Worm (Caenorhabditis elegans): ENCODE data around the gene Y53C12A.11.
"Not testable (repeated sequence)": the region's sequence is repeated elsewhere in the genome, so short reads cannot be mapped to it uniquely, and the experiment has no call there.

The Y53C12A.11 gene

DNA sequence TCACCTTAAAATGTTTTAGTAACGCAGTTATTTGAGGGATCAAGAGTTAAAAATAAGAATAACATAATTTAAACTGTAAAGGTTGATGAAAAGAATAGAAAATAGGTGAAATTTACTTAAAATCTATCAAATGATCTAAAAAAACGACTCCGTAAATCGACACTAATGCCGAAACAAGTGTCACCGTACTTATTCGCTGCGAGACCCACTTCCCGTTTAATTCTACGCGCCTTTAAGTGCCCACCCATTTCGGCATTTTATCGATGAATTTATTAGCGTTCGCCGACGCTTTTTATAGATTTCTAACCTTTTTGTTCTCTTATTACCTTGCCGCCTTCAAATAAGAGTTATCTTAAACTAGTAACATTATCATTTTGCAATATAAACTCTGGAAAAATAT is 27.6 kb upstream of the Y53C12A.11 start, which contains the start of the genes Y53C12B.1 and nos-3 (continued):
- TF ChIP-seq nhr-77 (tag; optimal IDR thresholded peaks at IDR 0.05) (no peak), nhr-12 (tag; optimal IDR thresholded peaks at IDR 0.05) (no peak), nhr-25 (tag; optimal IDR thresholded peaks at IDR 0.05) (peak; percentile 75), nhr-23 (tag; optimal IDR thresholded peaks at IDR 0.05) (no peak), lsy-2 (tag; optimal IDR thresholded peaks at IDR 0.05) (peak; percentile 97 to 99), mdl-1 (tag; optimal IDR thresholded peaks at IDR 0.05) (no peak)

DNA sequence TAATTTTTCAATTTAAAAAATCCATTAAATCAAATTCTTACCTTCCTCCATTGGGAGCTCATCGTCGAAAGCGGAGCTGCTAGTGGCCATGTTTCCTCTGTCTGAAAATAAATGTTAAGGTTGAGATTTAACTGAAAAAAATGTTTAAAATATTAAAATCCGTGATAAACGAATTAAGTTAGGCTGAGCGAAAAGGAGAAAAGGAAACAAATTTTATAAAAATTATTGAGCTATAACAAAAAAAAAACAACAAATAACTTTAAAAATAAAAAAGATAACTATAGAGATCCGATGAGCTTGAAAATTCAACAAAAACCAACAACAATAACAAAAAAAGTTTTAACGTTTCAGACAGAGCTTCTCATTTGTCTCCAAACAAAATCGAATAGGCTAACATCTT is 24.3 kb upstream of the Y53C12A.11 start, which contains the start of gene pno-1:
Gene pno-1, minus strand, starts transcription at position 101 of the 400 bp plus-strand sequence.
- no peak for TF ChIP-seq lin-39 (tag; optimal IDR thresholded peaks at IDR 0.05)
- TF ChIP-seq peb-1 (tag; optimal IDR thresholded peaks at IDR 0.05), result no peak
- TF ChIP-seq mab-5 (tag; optimal IDR thresholded peaks at IDR 0.05), result no peak
- TF ChIP-seq lsy-2 (tag; optimal IDR thresholded peaks at IDR 0.05), result no peak
- no peak for TF ChIP-seq elt-1 (tag; optimal IDR thresholded peaks at IDR 0.05)
- TF ChIP-seq skn-1 (tag; optimal IDR thresholded peaks at IDR 0.05), result no peak
- TF ChIP-seq sem-4 (tag; optimal IDR thresholded peaks at IDR 0.05), result no peak
- TF ChIP-seq nhr-6 (tag; optimal IDR thresholded peaks at IDR 0.05), result no peak
- no peak for TF ChIP-seq nhr-11 (tag; optimal IDR thresholded peaks at IDR 0.05)
- TF ChIP-seq ama-1 (optimal IDR thresholded peaks at IDR 0.05), result no peak
- TF ChIP-seq blmp-1 (tag; optimal IDR thresholded peaks at IDR 0.05; ENCODE audit: insufficient read depth), result no peak
- TF ChIP-seq unc-39 (tag; optimal IDR thresholded peaks at IDR 0.05), result no peak
- no peak for TF ChIP-seq nhr-23 (tag; optimal IDR thresholded peaks at IDR 0.05)
- no peak for TF ChIP-seq nhr-25 (tag; optimal IDR thresholded peaks at IDR 0.05)
- no peak for TF ChIP-seq lin-11 (tag; optimal IDR thresholded peaks at IDR 0.05)

DNA sequence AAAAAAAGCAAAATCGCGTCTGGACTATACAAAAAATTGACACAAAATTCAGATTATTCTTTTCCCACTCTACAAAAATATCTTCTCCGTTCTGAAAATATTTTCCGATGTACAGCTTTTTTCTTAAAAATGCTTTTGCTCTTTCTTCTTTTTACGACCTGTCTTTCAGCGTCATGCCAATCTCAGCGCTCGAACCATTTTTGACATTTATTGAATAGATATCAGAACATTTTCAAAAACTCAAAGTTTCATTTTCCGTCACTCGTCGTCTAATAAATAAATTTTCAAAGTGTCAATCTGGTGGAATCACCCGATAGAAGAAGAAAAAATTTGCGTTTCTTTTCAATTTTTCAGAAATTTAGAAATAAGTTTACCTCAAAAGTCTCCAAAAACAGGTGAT is 22.9 kb upstream of the Y53C12A.11 start:
- TF ChIP-seq sma-9 (GFP tag; optimal IDR thresholded peaks at IDR 0.05) (no peak), sma-9 (tag; optimal IDR thresholded peaks at IDR 0.05) (no peak)

DNA sequence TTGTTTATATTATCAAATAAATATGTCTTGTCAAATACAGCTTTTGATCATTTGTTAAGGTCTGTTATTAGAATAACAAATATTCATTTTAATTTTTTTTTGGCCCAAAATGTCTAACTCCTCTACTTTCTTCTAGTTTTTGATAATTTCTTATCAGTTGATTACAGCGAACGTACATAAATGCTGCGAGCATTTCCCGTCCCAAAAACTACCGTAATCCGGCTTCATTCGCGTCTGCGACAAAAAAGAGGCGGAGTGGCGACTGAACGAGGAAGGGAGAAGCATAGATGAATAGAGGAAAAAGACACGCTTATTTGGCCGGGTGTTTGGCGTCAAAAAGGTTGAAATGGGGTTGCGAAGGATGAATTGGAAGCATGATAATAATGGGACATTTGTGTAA is 22.1 kb upstream of the Y53C12A.11 start:
- TF ChIP-seq fos-1 (tag; optimal IDR thresholded peaks at IDR 0.05) (peak; percentile 39), crh-2 (tag; optimal IDR thresholded peaks at IDR 0.05) (peak; percentile 42), sma-9 (GFP tag; optimal IDR thresholded peaks at IDR 0.05) (peak; percentile 10), sma-9 (tag; optimal IDR thresholded peaks at IDR 0.05) (no peak), nhr-21 (tag; optimal IDR thresholded peaks at IDR 0.05) (no peak), lsy-2 (tag; optimal IDR thresholded peaks at IDR 0.05) (peak in 1 of 2 experiments; percentile 53), elt-3 (tag; optimal IDR thresholded peaks at IDR 0.05) (no peak), ZK546.5 (tag; optimal IDR thresholded peaks at IDR 0.05) (no peak), nhr-11 (tag; optimal IDR thresholded peaks at IDR 0.05) (no peak)

DNA sequence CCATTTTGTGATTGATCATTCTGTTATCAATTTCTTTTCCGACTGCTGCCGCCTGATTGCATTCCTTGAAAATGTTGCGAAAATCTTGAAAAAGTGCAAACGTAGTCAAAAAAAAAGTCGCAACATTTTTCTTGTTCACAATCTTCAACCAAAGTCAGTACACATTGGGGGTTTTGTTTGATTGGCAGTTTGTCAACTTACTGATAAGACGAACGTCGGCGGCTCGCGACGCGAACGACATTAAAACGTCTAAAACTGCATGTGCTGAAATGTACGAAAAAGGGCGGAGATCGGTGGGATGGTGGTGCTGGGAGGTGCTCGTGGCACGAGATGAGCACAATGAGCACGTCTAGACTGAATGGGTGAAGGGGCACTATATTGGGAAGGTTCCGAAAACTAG is 20.3 kb upstream of the Y53C12A.11 start:
- TF ChIP-seq fos-1 (tag; optimal IDR thresholded peaks at IDR 0.05) (peak; percentile 81), nhr-12 (tag; optimal IDR thresholded peaks at IDR 0.05) (no peak), sma-9 (GFP tag; optimal IDR thresholded peaks at IDR 0.05) (no peak), sma-9 (tag; optimal IDR thresholded peaks at IDR 0.05) (no peak), crh-2 (tag; optimal IDR thresholded peaks at IDR 0.05) (peak; percentile 36), blmp-1 (tag; optimal IDR thresholded peaks at IDR 0.05; ENCODE audit: insufficient read depth) (no peak), ztf-1 (GFP tag; conservative IDR thresholded peaks at IDR 0.05) (no peak), F13H6.1 (tag; optimal IDR thresholded peaks at IDR 0.05) (peak; percentile 37)

DNA sequence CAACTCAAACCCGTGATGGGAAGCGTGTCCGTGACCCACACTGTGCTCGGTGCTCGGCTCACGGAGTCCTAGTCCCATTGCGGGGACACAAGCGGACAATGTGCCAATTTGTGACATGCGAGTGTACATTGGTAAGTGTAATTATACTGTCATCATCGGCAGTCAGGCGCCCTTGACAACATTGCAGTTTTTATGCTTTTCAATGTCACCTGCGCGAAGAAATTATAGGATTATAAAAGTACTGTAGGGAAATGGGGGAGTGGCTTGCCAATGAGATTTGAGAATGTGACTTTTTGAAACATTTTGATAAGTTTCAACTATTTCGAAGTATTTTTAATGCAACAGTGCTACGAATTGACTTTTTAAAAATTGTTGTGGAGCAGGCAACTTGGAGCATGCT is 17.3 kb upstream of the Y53C12A.11 start:
- no peak for TF ChIP-seq nhr-11 (tag; optimal IDR thresholded peaks at IDR 0.05)
- no peak for TF ChIP-seq lin-13 (GFP tag; optimal IDR thresholded peaks at IDR 0.05)
- no peak for TF ChIP-seq R02D3.7 (tag; optimal IDR thresholded peaks at IDR 0.05)
- TF ChIP-seq unc-55 (GFP tag; optimal IDR thresholded peaks at IDR 0.05), result no peak
- TF ChIP-seq nhr-12 (tag; optimal IDR thresholded peaks at IDR 0.05), result no peak
- no peak for TF ChIP-seq lin-11 (tag; optimal IDR thresholded peaks at IDR 0.05)
- no peak for TF ChIP-seq mdl-1 (tag; optimal IDR thresholded peaks at IDR 0.05)
- no peak for TF ChIP-seq mab-5 (tag; optimal IDR thresholded peaks at IDR 0.05)

DNA sequence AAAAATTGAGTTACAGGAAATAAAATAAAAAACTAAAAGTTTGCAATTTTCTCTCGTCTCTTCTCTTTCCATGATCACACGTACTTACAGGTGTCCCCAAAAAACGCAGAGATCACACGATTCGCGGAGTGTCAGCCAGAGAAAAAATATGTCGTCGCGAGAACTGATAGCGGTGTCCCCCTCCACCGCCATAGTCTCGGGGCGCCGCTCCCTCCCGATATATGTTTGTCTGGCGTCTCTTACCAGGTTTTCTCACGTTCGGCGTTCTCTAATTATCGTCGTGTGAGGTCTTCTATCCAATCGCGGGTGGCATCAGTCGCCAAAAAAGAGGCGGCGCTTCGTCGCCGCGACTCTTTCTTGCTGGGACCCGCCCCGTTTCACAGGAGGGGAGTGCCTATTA is 13.3 kb upstream of the Y53C12A.11 start, which contains the start of gene mab-3:
Gene mab-3, plus strand, starts transcription at position 328 of the 400 bp plus-strand sequence.
- not testable (repeated sequence) for TF ChIP-seq Y55F3AM.14 (GFP tag; optimal IDR thresholded peaks at IDR 0.05); unc-62 (GFP tag; optimal IDR thresholded peaks at IDR 0.05); mdl-1 (tag; optimal IDR thresholded peaks at IDR 0.05)
